Fruit fly (Drosophila melanogaster) whole organism, prepupa: ENCODE results near the gene CG7675.
A peak's percentile ranks its signal among the peaks of the same experiment; 100 is the strongest.

Source experiments
- Blimp-1 ChIP-seq: fragments of 200-800 bp; sonication (Bioruptor generic); optimal IDR thresholded peaks from 3 replicates; lab custom pipeline; 2017; ENCODE audit warnings: missing biosample characterization, missing genetic modification characterization, mild to moderate bottlenecking, moderate library complexity, missing genetic modification reagents
- CG10631 ChIP-seq: fragments of 200-800 bp; sonication (Bioruptor generic); optimal IDR thresholded peaks from 2 replicates; lab custom pipeline; 2016; ENCODE audit warnings: missing biosample characterization, missing genetic modification characterization
- CG10669 ChIP-seq: fragments of 200-800 bp; sonication (Bioruptor generic); optimal IDR thresholded peaks from 3 replicates; lab custom pipeline; 2018; ENCODE audit warnings: missing biosample characterization, mild to moderate bottlenecking, missing genetic modification characterization, moderate library complexity
- CG11762 ChIP-seq: fragments of 200-800 bp; sonication (Bioruptor generic); optimal IDR thresholded peaks from 3 replicates; lab custom pipeline; 2016; ENCODE audit warnings: missing biosample characterization, missing genetic modification characterization; ENCODE audit not compliant: insufficient read depth
- CG11902 ChIP-seq: fragments of 200-800 bp; sonication (Bioruptor generic); optimal IDR thresholded peaks from 3 replicates; lab custom pipeline; 2016; ENCODE audit warnings: missing biosample characterization, missing genetic modification characterization
- CG15336 ChIP-seq: fragments of 200-800 bp; sonication (Bioruptor generic); IDR thresholded peaks from 2 replicates; pipeline ENCODE4 v1.3.6; 2022; ENCODE audit warnings: missing biosample characterization, missing genetic modification characterization
- CG1621 ChIP-seq: fragments of 200-800 bp; sonication (Bioruptor generic); optimal IDR thresholded peaks from 3 replicates; lab custom pipeline; 2018; ENCODE audit warnings: missing biosample characterization, mild to moderate bottlenecking, missing genetic modification characterization
- CG16779 ChIP-seq: fragments of 200-800 bp; sonication (Bioruptor generic); optimal IDR thresholded peaks from 3 replicates; lab custom pipeline; 2017; ENCODE audit warnings: missing biosample characterization, mild to moderate bottlenecking, missing genetic modification characterization
- CG3032 ChIP-seq: fragments of 200-800 bp; optimal IDR thresholded peaks from 2 replicates; lab custom pipeline; 2019; ENCODE audit warnings: missing biosample characterization, mild to moderate bottlenecking, missing genetic modification characterization, moderate library complexity
- CG31627 ChIP-seq: fragments of 200-800 bp; sonication (Bioruptor generic); optimal IDR thresholded peaks from 3 replicates; lab custom pipeline; 2016; ENCODE audit warnings: missing biosample characterization, missing genetic modification characterization
- CG32006 ChIP-seq: fragments of 200-800 bp; sonication (Bioruptor generic); optimal IDR thresholded peaks from 3 replicates; lab custom pipeline; 2017; ENCODE audit warnings: missing biosample characterization, mild to moderate bottlenecking, missing genetic modification characterization
- CG34406 ChIP-seq: fragments of 200-800 bp; sonication (Bioruptor generic); optimal IDR thresholded peaks from 3 replicates; lab custom pipeline; 2016; ENCODE audit warnings: missing biosample characterization, missing genetic modification characterization
- CG4318 ChIP-seq: fragments of 200-800 bp; sonication (Bioruptor generic); optimal IDR thresholded peaks from 3 replicates; lab custom pipeline; 2017; ENCODE audit warnings: missing biosample characterization, mild to moderate bottlenecking, missing genetic modification characterization
- CG6276 ChIP-seq: fragments of 200-800 bp; sonication (Bioruptor generic); optimal IDR thresholded peaks from 2 replicates; lab custom pipeline; 2017; ENCODE audit warnings: missing biosample characterization, mild to moderate bottlenecking, missing genetic modification characterization
- CG6792 ChIP-seq: fragments of 200-800 bp; sonication (Bioruptor generic); optimal IDR thresholded peaks from 3 replicates; lab custom pipeline; 2016; ENCODE audit warnings: missing biosample characterization, missing genetic modification characterization
- CG6808 ChIP-seq: fragments of 200-800 bp; sonication (Bioruptor generic); optimal IDR thresholded peaks from 3 replicates; lab custom pipeline; 2017; ENCODE audit warnings: missing biosample characterization, missing genetic modification characterization, mild to moderate bottlenecking, moderate library complexity, missing genetic modification reagents
- CG8119 ChIP-seq: fragments of 200-800 bp; sonication (Bioruptor generic); IDR thresholded peaks from 3 replicates; pipeline ENCODE4 v1.3.6; 2022; ENCODE audit warnings: missing biosample characterization, missing genetic modification characterization
- CG8319 ChIP-seq: fragments of 200-800 bp; sonication (Bioruptor generic); optimal IDR thresholded peaks from 3 replicates; lab custom pipeline; 2016; ENCODE audit warnings: missing biosample characterization, missing genetic modification characterization
- CG8632 ChIP-seq: fragments of 200-800 bp; sonication (Bioruptor generic); optimal IDR thresholded peaks from 3 replicates; lab custom pipeline; 2016; ENCODE audit warnings: missing biosample characterization, missing genetic modification characterization
- CG9139 ChIP-seq: fragments of 200-800 bp; sonication (Bioruptor generic); optimal IDR thresholded peaks from 3 replicates; lab custom pipeline; 2017; ENCODE audit warnings: missing biosample characterization, mild to moderate bottlenecking, missing genetic modification characterization
- Eip75B ChIP-seq: fragments of 200-800 bp; sonication (Bioruptor generic); optimal IDR thresholded peaks from 3 replicates; lab custom pipeline; 2016; ENCODE audit warnings: missing biosample characterization, missing genetic modification characterization
- Eip78C ChIP-seq: fragments of 200-800 bp; sonication (Bioruptor generic); peaks from one replicate; lab custom pipeline; 2016; ENCODE audit warnings: missing biosample characterization, missing genetic modification characterization
- Eip93F ChIP-seq: fragments of 200-800 bp; sonication (Bioruptor generic); optimal IDR thresholded peaks from 2 replicates; lab custom pipeline; 2016; ENCODE audit warnings: missing biosample characterization, mild to moderate bottlenecking, missing genetic modification characterization
- Ets21C ChIP-seq: fragments of 200-800 bp; sonication (Bioruptor generic); optimal IDR thresholded peaks from 3 replicates; lab custom pipeline; 2016; ENCODE audit warnings: missing biosample characterization, missing genetic modification characterization
- Gug ChIP-seq: fragments of 200-800 bp; sonication (Bioruptor generic); IDR thresholded peaks from 2 replicates; pipeline ENCODE4 v1.3.6; 2022; ENCODE audit warnings: missing biosample characterization, missing genetic modification characterization
- Hr38 ChIP-seq: sonication (Bioruptor generic); optimal IDR thresholded peaks from 2 replicates; lab custom pipeline; 2016; ENCODE audit warnings: missing biosample characterization, missing genetic modification characterization
- Hr39 ChIP-seq: fragments of 200-800 bp; sonication (Bioruptor generic); optimal IDR thresholded peaks from 2 replicates; lab custom pipeline; 2016; ENCODE audit warnings: missing biosample characterization, missing genetic modification characterization
- Hr4 ChIP-seq: fragments of 200-800 bp; sonication (Bioruptor generic); optimal IDR thresholded peaks from 3 replicates; lab custom pipeline; 2016; ENCODE audit warnings: missing biosample characterization, missing genetic modification characterization
- Met ChIP-seq: fragments of 200-800 bp; sonication (Bioruptor generic); optimal IDR thresholded peaks from 3 replicates; lab custom pipeline; 2016; ENCODE audit warnings: missing biosample characterization, missing genetic modification characterization
- OdsH ChIP-seq: fragments of 200-800 bp; sonication (Bioruptor generic); optimal IDR thresholded peaks from 3 replicates; lab custom pipeline; 2016; ENCODE audit warnings: missing biosample characterization, missing genetic modification characterization
- Smox ChIP-seq: fragments of 200-800 bp; sonication (Bioruptor generic); optimal IDR thresholded peaks from 3 replicates; lab custom pipeline; 2016; ENCODE audit warnings: missing biosample characterization, missing genetic modification characterization
- Sox102F ChIP-seq: fragments of 200-800 bp; sonication (Bioruptor generic); optimal IDR thresholded peaks from 2 replicates; lab custom pipeline; 2016; ENCODE audit warnings: missing biosample characterization, mild to moderate bottlenecking, missing genetic modification characterization
- Sox14 ChIP-seq: fragments of 200-800 bp; sonication (Bioruptor generic); optimal IDR thresholded peaks from 3 replicates; lab custom pipeline; 2016; ENCODE audit warnings: missing biosample characterization, missing genetic modification characterization
- Sox15 ChIP-seq: fragments of 200-800 bp; sonication (Bioruptor generic); optimal IDR thresholded peaks from 3 replicates; lab custom pipeline; 2016; ENCODE audit warnings: missing biosample characterization, missing genetic modification characterization
- achi ChIP-seq: fragments of 200-800 bp; sonication (Bioruptor generic); optimal IDR thresholded peaks from 3 replicates; lab custom pipeline; 2016; ENCODE audit warnings: missing biosample characterization, missing genetic modification characterization
- acj6 ChIP-seq: fragments of 200-800 bp; sonication (Bioruptor generic); optimal IDR thresholded peaks from 3 replicates; lab custom pipeline; 2016; ENCODE audit warnings: missing biosample characterization, missing genetic modification characterization
- dac ChIP-seq: fragments of 200-800 bp; sonication (Bioruptor generic); optimal IDR thresholded peaks from 2 replicates; lab custom pipeline; 2017; ENCODE audit warnings: missing biosample characterization, mild to moderate bottlenecking, missing genetic modification characterization
- dsx ChIP-seq: fragments of 200-800 bp; optimal IDR thresholded peaks from 3 replicates; lab custom pipeline; 2019; ENCODE audit warnings: missing biosample characterization, mild to moderate bottlenecking, missing genetic modification characterization, moderate library complexity; ENCODE audit not compliant: poor library complexity, severe bottlenecking
- esn ChIP-seq: fragments of 200-800 bp; sonication (Bioruptor generic); optimal IDR thresholded peaks from 2 replicates; lab custom pipeline; 2016; ENCODE audit warnings: missing biosample characterization, mild to moderate bottlenecking, missing genetic modification characterization, moderate library complexity
- lz ChIP-seq: fragments of 200-800 bp; sonication (Bioruptor generic); optimal IDR thresholded peaks from 3 replicates; lab custom pipeline; 2016; ENCODE audit warnings: missing biosample characterization, missing genetic modification characterization
- net ChIP-seq: fragments of 200-800 bp; sonication (Bioruptor generic); optimal IDR thresholded peaks from 3 replicates; lab custom pipeline; 2016; ENCODE audit warnings: missing biosample characterization, missing genetic modification characterization
- pdm3 ChIP-seq: fragments of 200-800 bp; sonication (Bioruptor generic); optimal IDR thresholded peaks from 3 replicates; lab custom pipeline; 2016; ENCODE audit warnings: missing biosample characterization, missing genetic modification characterization
- salr ChIP-seq, 2 experiments: fragments of 200-800 bp; sonication (Bioruptor generic); optimal IDR thresholded peaks; 3 replicates each; lab custom pipeline; 2016 to 2018; ENCODE audit warnings: missing biosample characterization in 2 of 2, missing genetic modification characterization in 2 of 2, mild to moderate bottlenecking in 1 of 2
- ss ChIP-seq, 2 experiments: fragments of 200-800 bp; sonication (Bioruptor generic); optimal IDR thresholded peaks; 2 replicates in 1 of 2; 3 replicates in 1 of 2; lab custom pipeline; 2017 to 2018; ENCODE audit warnings: mild to moderate bottlenecking in 2 of 2, missing biosample characterization in 2 of 2, missing genetic modification characterization in 2 of 2, moderate library complexity in 1 of 2
- topi ChIP-seq: fragments of 200-800 bp; sonication (Bioruptor generic); optimal IDR thresholded peaks from 3 replicates; lab custom pipeline; 2016; ENCODE audit warnings: missing biosample characterization, missing genetic modification characterization
- vri ChIP-seq: fragments of 200-800 bp; sonication (Bioruptor generic); optimal IDR thresholded peaks from 3 replicates; lab custom pipeline; 2016; ENCODE audit warnings: missing biosample characterization, mild to moderate bottlenecking, missing genetic modification characterization

CG7675 gene

DNA sequence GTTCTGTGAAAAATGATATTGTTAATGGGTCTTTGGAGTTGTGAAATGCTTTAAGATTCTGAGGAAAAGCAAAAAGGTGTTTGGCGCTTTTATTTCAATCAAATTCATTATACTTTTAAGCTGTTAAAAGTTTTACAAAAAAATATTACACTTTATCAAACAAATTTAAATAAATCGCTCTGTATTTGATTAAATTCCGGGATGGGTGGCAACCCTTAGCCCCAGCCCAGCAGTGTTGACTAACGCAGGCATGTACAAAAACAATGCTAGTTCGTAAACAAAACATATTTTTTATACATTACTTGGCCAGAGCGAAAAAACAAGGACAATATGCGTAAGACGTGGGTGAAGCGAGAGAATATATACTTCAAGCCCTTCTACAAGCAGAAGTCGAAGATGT, 23.7 kb upstream of the CG7675 start, which contains the start of gene CG7685 (continued):
- TF ChIP-seq vri (peak; percentile 44), Blimp-1 (no peak), CG11762 (GFP tag; lab: Kevin White, UChicago) (no peak), CG10631 (peak; percentile 68), CG11902 (GFP tag; lab: Kevin White, UChicago) (no peak), Ets21C (GFP tag; lab: Kevin White, UChicago) (peak; percentile 54), Hr38 (no peak), CG34406 (GFP tag; lab: Kevin White, UChicago) (peak; percentile 42), salr (GFP tag; optimal IDR thresholded peaks at IDR 0.05; lab: Kevin White, UChicago) (no peak), CG3032 (tag; lab: Kevin White, UChicago) (peak; percentile 52), CG31627 (peak; percentile 72), CG8119 (GFP tag; lab: Robert Waterston, UW) (peak; percentile 33; the same call in 1 of the 3 replicates), Sox14 (GFP tag; lab: Kevin White, UChicago) (peak; percentile 79), Hr4 (GFP tag; lab: Kevin White, UChicago) (peak; percentile 66), CG8319 (peak; percentile 47), OdsH (GFP tag; lab: Kevin White, UChicago) (peak; percentile 67), topi (GFP tag; lab: Kevin White, UChicago) (peak; percentile 75), lz (GFP tag; lab: Kevin White, UChicago) (peak; percentile 80), esn (GFP tag; lab: Kevin White, UChicago) (peak; percentile 79), Eip93F (no peak), CG16779 (tag; lab: Kevin White, UChicago) (no peak), net (GFP tag; lab: Kevin White, UChicago) (peak; percentile 23), Eip78C (GFP tag; lab: Kevin White, UChicago) (peak; percentile 87), CG6276 (peak; percentile 16), achi (GFP tag; lab: Kevin White, UChicago) (peak; percentile 62), Sox102F (no peak)

DNA sequence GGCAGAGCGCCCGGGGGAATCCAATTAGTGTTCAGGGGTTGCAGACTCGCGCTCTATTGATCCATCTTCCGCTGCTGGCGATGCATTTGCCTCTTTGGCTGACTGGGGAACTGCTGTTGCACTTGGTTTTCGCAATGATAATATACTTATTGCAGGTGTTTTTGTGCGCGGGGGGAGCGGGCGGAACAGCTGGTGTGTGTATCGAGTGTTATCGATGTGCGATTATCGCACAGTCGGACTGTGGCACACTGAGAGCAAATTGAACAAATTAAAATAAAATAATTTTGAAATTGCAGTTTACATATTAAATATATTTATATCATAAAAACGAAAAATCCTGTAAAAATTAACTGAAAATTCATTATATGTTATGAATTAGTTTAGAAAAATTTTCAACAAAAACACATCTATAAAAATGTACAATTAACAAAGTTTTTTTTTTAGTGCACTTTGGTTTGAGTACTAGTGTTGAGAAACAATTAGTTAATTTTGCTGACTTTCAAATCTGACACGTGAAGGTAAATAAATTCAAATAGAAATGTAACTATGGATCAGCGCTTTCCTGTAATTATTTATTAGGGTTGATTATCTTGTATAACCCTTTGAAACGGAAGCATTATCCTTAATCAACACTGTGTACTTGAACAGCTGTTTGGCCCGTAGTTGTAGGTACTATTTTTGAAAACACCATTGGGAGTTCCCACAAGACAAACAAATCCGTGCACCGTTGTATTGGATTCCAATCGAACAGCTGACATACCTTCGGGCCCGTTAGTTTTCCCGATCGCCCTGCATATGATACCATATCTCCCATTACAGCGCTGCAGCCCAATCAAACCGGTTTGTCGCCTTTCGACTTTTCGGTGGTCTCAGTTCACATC, 21.8 kb upstream of the CG7675 start, which contains the start of the genes Wdr37 and koko:
Gene Wdr37, minus strand, starts transcription at position 168 of the 881 bp plus-strand sequence.
Gene koko, plus strand, starts transcription at position 478 of the 881 bp plus-strand sequence.
- peak; percentile 72 for TF ChIP-seq CG6808
- peak; percentile 90 for TF ChIP-seq Sox15
- TF ChIP-seq CG31627 = peak; percentile 89
- TF ChIP-seq acj6 (GFP tag; lab: Kevin White, UChicago) = peak; percentile 96
- TF ChIP-seq Hr38 = no peak
- peak; percentile 93 for TF ChIP-seq CG10669 (GFP tag; lab: Kevin White, UChicago)
- TF ChIP-seq Blimp-1 = peak; percentile 83
- TF ChIP-seq CG6792 = peak; percentile 94
- peak; percentile 95 for TF ChIP-seq CG11762 (GFP tag; lab: Kevin White, UChicago)
- TF ChIP-seq CG8632 = peak; percentile 96
- peak; percentile 89 for TF ChIP-seq CG9139 (GFP tag; lab: Kevin White, UChicago)
- TF ChIP-seq CG1621 (tag; lab: Kevin White, UChicago) = peak; percentile 82
- peak; percentile 98 for TF ChIP-seq CG10631
- TF ChIP-seq dsx (GFP tag; lab: Kevin White, UChicago) = peak; percentile 94
- peak; percentile 86 for TF ChIP-seq vri
- peak; percentile 78 for TF ChIP-seq dac (GFP tag; lab: Kevin White, UChicago)
- peak; percentile 91 for TF ChIP-seq pdm3 (GFP tag; lab: Kevin White, UChicago)
- peak; percentile 92 for TF ChIP-seq Eip75B (GFP tag; lab: Kevin White, UChicago)
- peak; percentile 93 for TF ChIP-seq Smox
- TF ChIP-seq Ets21C (GFP tag; lab: Kevin White, UChicago) = peak; percentile 82
- peak; percentile 43 to 96 for TF ChIP-seq salr (GFP tag; optimal IDR thresholded peaks at IDR 0.05; lab: Kevin White, UChicago)
- peak; percentile 97 for TF ChIP-seq CG34406 (GFP tag; lab: Kevin White, UChicago)
- TF ChIP-seq Gug (GFP tag; lab: Robert Waterston, UW) = peak; percentile 98
- peak; percentile 96 for TF ChIP-seq CG32006 (GFP tag; lab: Kevin White, UChicago)
- peak; percentile 87 to 94 for TF ChIP-seq ss (GFP tag; optimal IDR thresholded peaks at IDR 0.05; lab: Kevin White, UChicago)
- TF ChIP-seq Sox102F = peak; percentile 89
- TF ChIP-seq CG15336 (GFP tag; lab: Robert Waterston, UW) = peak; percentile 98
- TF ChIP-seq Hr39 (GFP tag; lab: Kevin White, UChicago) = peak; percentile 82
- TF ChIP-seq CG3032 (tag; lab: Kevin White, UChicago) = peak; percentile 98
- TF ChIP-seq Met (GFP tag; lab: Kevin White, UChicago) = peak; percentile 90
- TF ChIP-seq Hr4 (GFP tag; lab: Kevin White, UChicago) = peak; percentile 92
- peak; percentile 97 for TF ChIP-seq OdsH (GFP tag; lab: Kevin White, UChicago)
- peak; percentile 90 for TF ChIP-seq Sox14 (GFP tag; lab: Kevin White, UChicago)
- TF ChIP-seq CG4318 = peak; percentile 86
